Worm (Caenorhabditis elegans) whole organism, late embryonic: ENCODE measurements around the gene F54D5.9.

Experiments used
- C38D4.7 ChIP-seq: fragments of 200-800 bp; sonication (Bioruptor generic); optimal IDR thresholded peaks from 2 replicates; lab custom pipeline; 2018; ENCODE audit warnings: mild to moderate bottlenecking, missing genetic modification characterization, moderate library complexity, missing compliant biosample characterization
- F13H6.1 ChIP-seq: sonication (generic microtip); optimal IDR thresholded peaks from 2 replicates; lab custom pipeline; 2016; ENCODE audit warnings: missing genetic modification characterization, missing compliant biosample characterization
- K09A11.1 ChIP-seq: sonication (generic microtip); optimal IDR thresholded peaks from 2 replicates; lab custom pipeline; 2017; ENCODE audit warnings: antibody characterized with exemption, mild to moderate bottlenecking, missing genetic modification characterization, missing compliant biosample characterization; ENCODE audit not compliant: insufficient read depth
- T23F11.4 ChIP-seq: fragments of 200-800 bp; sonication (Bioruptor generic); optimal IDR thresholded peaks from 2 replicates; lab custom pipeline; 2018; ENCODE audit warnings: mild to moderate bottlenecking, missing genetic modification characterization, missing compliant biosample characterization
- ahr-1 ChIP-seq: sonication (generic microtip); optimal IDR thresholded peaks from 2 replicates; lab custom pipeline; 2016; ENCODE audit warnings: missing genetic modification characterization, missing compliant biosample characterization
- ama-1 ChIP-seq: fragments of 150-350 bp; optimal IDR thresholded peaks from 2 replicates; lab custom pipeline; 2014
- ceh-18 ChIP-seq: sonication (generic microtip); optimal IDR thresholded peaks from 2 replicates; lab custom pipeline; 2016; ENCODE audit warnings: missing genetic modification characterization, missing compliant biosample characterization
- ceh-19 ChIP-seq: fragments of 200-800 bp; sonication (Bioruptor generic); optimal IDR thresholded peaks from 2 replicates; lab custom pipeline; 2018; ENCODE audit warnings: mild to moderate bottlenecking, missing genetic modification characterization, missing compliant biosample characterization
- ceh-22 ChIP-seq: sonication (generic microtip); optimal IDR thresholded peaks from 2 replicates; lab custom pipeline; 2017; ENCODE audit warnings: missing biosample characterization, missing genetic modification characterization
- ceh-24 ChIP-seq: sonication (generic microtip); optimal IDR thresholded peaks from 2 replicates; lab custom pipeline; 2016; ENCODE audit warnings: mild to moderate bottlenecking, missing genetic modification characterization, missing compliant biosample characterization
- ceh-30 ChIP-seq: fragments of 150-350 bp; optimal IDR thresholded peaks from 2 replicates; lab custom pipeline; 2014; ENCODE audit warnings: missing biosample characterization, missing genetic modification characterization
- ceh-45 ChIP-seq: fragments of 200-800 bp; sonication (Bioruptor generic); IDR thresholded peaks from 2 replicates; pipeline ENCODE4 v1.3.6; 2022; ENCODE audit warnings: missing genetic modification reagents, missing genetic modification characterization, missing compliant biosample characterization
- ceh-48 ChIP-seq: sonication (generic microtip); optimal IDR thresholded peaks from 2 replicates; lab custom pipeline; 2016; ENCODE audit warnings: missing genetic modification characterization, inconsistent platforms, missing compliant biosample characterization
- ceh-6 ChIP-seq: fragments of 200-800 bp; sonication (Bioruptor generic); optimal IDR thresholded peaks from 2 replicates; lab custom pipeline; 2018; ENCODE audit warnings: mild to moderate bottlenecking, missing genetic modification characterization, missing compliant biosample characterization
- che-1 ChIP-seq: sonication (generic microtip); optimal IDR thresholded peaks from 2 replicates; lab custom pipeline; 2016; ENCODE audit warnings: mild to moderate bottlenecking, missing genetic modification characterization, missing compliant biosample characterization
- dve-1 ChIP-seq: sonication (generic microtip); optimal IDR thresholded peaks from 2 replicates; lab custom pipeline; 2017; ENCODE audit warnings: antibody characterized with exemption, mild to moderate bottlenecking, missing genetic modification characterization, missing compliant biosample characterization
- elt-2 ChIP-seq: sonication (generic microtip); optimal IDR thresholded peaks from 2 replicates; lab custom pipeline; 2016; ENCODE audit warnings: missing genetic modification reagents, missing genetic modification characterization, missing compliant biosample characterization
- ets-4 ChIP-seq: sonication (generic microtip); optimal IDR thresholded peaks from 2 replicates; lab custom pipeline; 2016; ENCODE audit warnings: missing genetic modification characterization, missing compliant biosample characterization
- eyg-1 ChIP-seq: sonication (generic microtip); optimal IDR thresholded peaks from 2 replicates; lab custom pipeline; 2016; ENCODE audit warnings: missing genotype, missing genetic modification characterization, missing compliant biosample characterization
- fkh-10 ChIP-seq: fragments of 150-350 bp; optimal IDR thresholded peaks from 2 replicates; lab custom pipeline; 2014; ENCODE audit warnings: missing biosample characterization, missing genetic modification reagents, missing genetic modification characterization
- fkh-6 ChIP-seq: sonication (generic microtip); optimal IDR thresholded peaks from 2 replicates; lab custom pipeline; 2016; ENCODE audit warnings: missing genetic modification characterization, missing compliant biosample characterization
- hlh-6 ChIP-seq: sonication (generic microtip); optimal IDR thresholded peaks from 2 replicates; lab custom pipeline; 2016; ENCODE audit warnings: missing genotype, missing genetic modification characterization, missing compliant biosample characterization
- madf-2 ChIP-seq: sonication (generic microtip); optimal IDR thresholded peaks from 2 replicates; lab custom pipeline; 2017; ENCODE audit warnings: missing genetic modification characterization, missing compliant biosample characterization
- nhr-232 ChIP-seq: sonication (generic microtip); optimal IDR thresholded peaks from 2 replicates; lab custom pipeline; 2016; ENCODE audit warnings: missing genetic modification characterization, missing compliant biosample characterization
- pax-1 ChIP-seq: fragments of 150-350 bp; optimal IDR thresholded peaks from 2 replicates; lab custom pipeline; 2014; ENCODE audit warnings: missing biosample characterization, missing genetic modification characterization
- pha-2 ChIP-seq: sonication (generic microtip); optimal IDR thresholded peaks from 2 replicates; lab custom pipeline; 2017; ENCODE audit warnings: mild to moderate bottlenecking, missing genetic modification characterization, missing compliant biosample characterization
- pqm-1 ChIP-seq: sonication (generic microtip); optimal IDR thresholded peaks from 2 replicates; lab custom pipeline; 2016; ENCODE audit warnings: missing genetic modification characterization, missing compliant biosample characterization
- rnt-1 ChIP-seq: sonication (generic microtip); optimal IDR thresholded peaks from 2 replicates; lab custom pipeline; 2016; ENCODE audit warnings: missing genetic modification characterization, missing compliant biosample characterization
- sdc-2 ChIP-seq: sonication (generic microtip); optimal IDR thresholded peaks from 2 replicates; lab custom pipeline; 2016; ENCODE audit warnings: missing genotype, missing genetic modification characterization, missing compliant biosample characterization
- sox-2 ChIP-seq: fragments of 200-800 bp; sonication (Bioruptor generic); IDR thresholded peaks from 2 replicates; pipeline ENCODE4 v1.3.6; 2022; ENCODE audit warnings: missing genetic modification reagents, missing genetic modification characterization, missing compliant biosample characterization
- sox-4 ChIP-seq: sonication (generic microtip); optimal IDR thresholded peaks from 2 replicates; lab custom pipeline; 2017; ENCODE audit warnings: mild to moderate bottlenecking, missing genetic modification characterization, inconsistent platforms, missing compliant biosample characterization
- syd-9 ChIP-seq: sonication (generic microtip); optimal IDR thresholded peaks from 2 replicates; lab custom pipeline; 2016; ENCODE audit warnings: mild to moderate bottlenecking, missing genetic modification characterization, moderate library complexity, missing compliant biosample characterization
- tbx-2 ChIP-seq: sonication (generic microtip); optimal IDR thresholded peaks from 2 replicates; lab custom pipeline; 2016; ENCODE audit warnings: missing genetic modification characterization, missing compliant biosample characterization
- tbx-7 ChIP-seq: sonication (generic microtip); optimal IDR thresholded peaks from 2 replicates; lab custom pipeline; 2016; ENCODE audit warnings: missing genotype, missing genetic modification characterization, missing compliant biosample characterization
- ttx-3 ChIP-seq: sonication (generic microtip); optimal IDR thresholded peaks from 2 replicates; lab custom pipeline; 2016; ENCODE audit warnings: missing genetic modification reagents, missing genetic modification characterization, missing compliant biosample characterization
- unc-3 ChIP-seq, 2 experiments: fragments of 200-800 bp in 1 of 2; sonication (Bioruptor generic) in 1 of 2; sonication (generic microtip) in 1 of 2; conservative IDR thresholded peaks in 1 of 2; optimal IDR thresholded peaks in 1 of 2; 2 replicates each; pipeline versions ENCODE4 v1.3.6 to Lab custom; 2016 to 2022; ENCODE audit warnings: missing compliant biosample characterization in 2 of 2, missing genetic modification characterization in 2 of 2, missing genetic modification reagents in 1 of 2
- unc-42 ChIP-seq: sonication (generic microtip); optimal IDR thresholded peaks from 2 replicates; lab custom pipeline; 2016; ENCODE audit warnings: missing genotype, missing genetic modification characterization, missing compliant biosample characterization
- ztf-16 ChIP-seq: sonication (generic microtip); optimal IDR thresholded peaks from 2 replicates; lab custom pipeline; 2017; ENCODE audit warnings: missing genetic modification characterization, missing compliant biosample characterization

F54D5.9 gene

DNA sequence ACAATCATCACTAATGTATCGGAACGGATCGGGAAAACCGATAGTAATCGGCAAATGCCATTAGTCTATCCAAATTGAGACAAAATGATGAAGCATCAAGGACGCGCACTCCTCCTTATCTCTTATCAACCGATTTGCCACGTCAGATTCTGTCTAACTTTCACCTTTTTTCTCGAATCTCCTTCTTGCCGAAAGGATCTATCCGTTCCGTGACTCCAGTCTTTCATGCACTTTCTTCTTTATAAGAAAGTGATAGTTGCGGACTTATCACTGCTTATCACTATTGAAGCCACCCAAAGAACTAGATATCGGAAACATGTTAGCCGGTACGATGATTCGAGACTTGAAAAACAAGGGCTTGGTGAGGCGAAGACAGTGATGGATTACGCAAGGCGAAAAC is 42.7 kb downstream of the F54D5.9 start:
- TF ChIP-seq fkh-6 (no peak), elt-2 (tag; lab: Kevin White, UChicago) (no peak), ets-4 (tag; lab: Kevin White, UChicago) (no peak), ahr-1 (tag; lab: Kevin White, UChicago) (no peak), tbx-7 (tag; lab: Kevin White, UChicago) (no peak), ceh-22 (tag; lab: Kevin White, UChicago) (no peak), ceh-6 (no peak), fkh-10 (GFP tag; lab: Kevin White, UChicago) (no peak), ceh-19 (GFP tag; lab: Kevin White, UChicago) (no peak), rnt-1 (tag; lab: Kevin White, UChicago) (no peak), F13H6.1 (no peak), unc-42 (no peak), ama-1 (lab: Kevin White, UChicago) (no peak), syd-9 (tag; lab: Kevin White, UChicago) (no peak), pqm-1 (no peak)

- TF ChIP-seq elt-2 (tag; lab: Kevin White, UChicago) (no peak), ceh-45 (GFP tag; lab: Robert Waterston, UW) (no peak), pax-1 (tag; lab: Kevin White, UChicago) (no peak), ceh-48 (tag; lab: Kevin White, UChicago) (no peak), nhr-232 (no peak), pqm-1 (no peak), sox-2 (GFP tag; lab: Robert Waterston, UW) (no peak), rnt-1 (tag; lab: Kevin White, UChicago) (no peak), T23F11.4 (GFP tag; lab: Kevin White, UChicago) (no peak), hlh-6 (no peak), eyg-1 (tag; lab: Kevin White, UChicago) (no peak), ceh-24 (tag; lab: Kevin White, UChicago) (no peak), dve-1 (tag; lab: Kevin White, UChicago) (no peak), unc-42 (no peak), sdc-2 (tag; lab: Kevin White, UChicago) (no peak), tbx-2 (tag; lab: Kevin White, UChicago) (no peak), ceh-30 (tag; lab: Kevin White, UChicago) (no peak), syd-9 (tag; lab: Kevin White, UChicago) (no peak), fkh-6 (no peak), unc-3 (GFP tag; conservative IDR thresholded peaks at IDR 0.05; lab: Robert Waterston, UW) (no peak), unc-3 (tag; optimal IDR thresholded peaks at IDR 0.05; lab: Kevin White, UChicago) (no peak)
These were observed 44.4 kb downstream of the F54D5.9 start, which contains the start of gene B0334.20 for ce11 chrII:11500198-11500597. Gene B0334.20, minus strand, starts transcription at chrII:11500459.

DNA sequence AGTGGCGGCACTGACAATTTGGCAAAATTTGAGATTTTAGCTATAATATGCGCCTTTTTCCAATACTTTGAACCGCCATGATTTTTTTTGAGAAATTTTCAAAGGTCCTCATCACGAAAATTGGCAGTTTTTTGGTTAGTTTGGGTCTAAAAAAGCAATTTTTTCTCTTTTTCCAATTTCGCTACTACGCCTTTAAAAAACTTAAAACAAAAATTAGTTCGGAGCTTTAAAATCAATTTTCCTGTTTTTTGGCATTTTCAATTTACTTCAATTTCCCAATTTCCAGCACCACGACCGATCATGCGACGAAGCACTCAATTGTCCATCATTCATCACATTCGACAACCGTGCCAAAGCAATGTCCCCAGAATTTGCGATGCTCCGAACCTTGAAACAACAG is 47.3 kb downstream of the F54D5.9 start, which contains the start of gene B0334.5:
TSS of gene B0334.5 (plus strand) at position 301 of the 400 bp plus-strand sequence.
- no peak for TF ChIP-seq ztf-16
- no peak for TF ChIP-seq sox-4
- TF ChIP-seq ceh-18 (tag; lab: Kevin White, UChicago) = no peak
- no peak for TF ChIP-seq che-1 (tag; lab: Kevin White, UChicago)
- no peak for TF ChIP-seq ceh-45 (GFP tag; lab: Robert Waterston, UW)
- TF ChIP-seq pqm-1 = no peak
- no peak for TF ChIP-seq K09A11.1 (tag; lab: Kevin White, UChicago)
- no peak for TF ChIP-seq eyg-1 (tag; lab: Kevin White, UChicago)
- no peak for TF ChIP-seq elt-2 (tag; lab: Kevin White, UChicago)
- no peak for TF ChIP-seq madf-2 (tag; lab: Kevin White, UChicago)
- TF ChIP-seq ttx-3 (tag; lab: Kevin White, UChicago) = no peak
- TF ChIP-seq rnt-1 (tag; lab: Kevin White, UChicago) = no peak
- TF ChIP-seq C38D4.7 (GFP tag; lab: Kevin White, UChicago) = no peak
- TF ChIP-seq pha-2 = no peak
